Worm (Caenorhabditis elegans) whole organism, midembryonic: Measurements from ENCODE around the gene grl-11.

Source experiments
- T22C8.4 ChIP-seq: fragments of 200-800 bp; sonication (Bioruptor generic); IDR thresholded peaks from 2 replicates; pipeline ENCODE4 v1.3.6; 2022; ENCODE audit warnings: missing genetic modification characterization, missing compliant biosample characterization
- cog-1 ChIP-seq: sonication (generic microtip); optimal IDR thresholded peaks from 2 replicates; lab custom pipeline; 2016; ENCODE audit warnings: missing genetic modification characterization, missing compliant biosample characterization
- flt-1 ChIP-seq: fragments of 200-800 bp; sonication (Bioruptor generic); IDR thresholded peaks from 2 replicates; pipeline ENCODE4 v1.3.6; 2022; ENCODE audit warnings: missing genetic modification characterization, missing compliant biosample characterization
- klf-2 ChIP-seq: fragments of 200-800 bp; sonication (Bioruptor generic); conservative IDR thresholded peaks from 2 replicates; pipeline ENCODE4 v1.3.6; 2022; ENCODE audit warnings: missing genetic modification reagents, missing genetic modification characterization, missing compliant biosample characterization
- med-1 ChIP-seq: sonication (generic microtip); optimal IDR thresholded peaks from 2 replicates; lab custom pipeline; 2017; ENCODE audit warnings: missing genetic modification characterization, mild to moderate bottlenecking, missing compliant biosample characterization, antibody characterized with exemption, missing genetic modification reagents; ENCODE audit not compliant: insufficient read depth
- ref-1 ChIP-seq: fragments of 200-800 bp; sonication (Bioruptor generic); conservative IDR thresholded peaks from 2 replicates; pipeline ENCODE4 v1.3.6; 2022; ENCODE audit warnings: missing genetic modification reagents, missing genetic modification characterization, missing compliant biosample characterization
- tab-1 ChIP-seq: fragments of 200-800 bp; sonication (Bioruptor generic); IDR thresholded peaks from 2 replicates; pipeline ENCODE4 v1.3.6; 2022; ENCODE audit warnings: missing genetic modification characterization, missing compliant biosample characterization
- ztf-23 ChIP-seq: fragments of 200-800 bp; sonication (Bioruptor generic); IDR thresholded peaks from 2 replicates; pipeline ENCODE4 v1.3.6; 2022; ENCODE audit warnings: missing genetic modification reagents, missing genetic modification characterization, missing compliant biosample characterization
- ztf-29 ChIP-seq: fragments of 200-800 bp; sonication (Bioruptor generic); IDR thresholded peaks from 2 replicates; pipeline ENCODE4 v1.3.6; 2022; ENCODE audit warnings: missing genetic modification reagents, missing genetic modification characterization, missing compliant biosample characterization

The grl-11 gene

ce11 chrIII:9144744-9145390 is 26.7 kb upstream of the grl-11 start, which contains the start of the genes ZK512.2 and ZK512.4:
TSS of gene ZK512.2 (minus strand) at chrIII:9144794.
TSS of gene ZK512.4 (plus strand) at chrIII:9145340.
- TF ChIP-seq med-1 (no peak), flt-1 (GFP tag; lab: Robert Waterston, UW) (no peak), tab-1 (GFP tag; lab: Robert Waterston, UW) (no peak), klf-2 (no peak), ref-1 (GFP tag; lab: Robert Waterston, UW) (no peak), T22C8.4 (GFP tag; lab: Robert Waterston, UW) (no peak), ztf-23 (GFP tag; lab: Robert Waterston, UW) (no peak)

DNA sequence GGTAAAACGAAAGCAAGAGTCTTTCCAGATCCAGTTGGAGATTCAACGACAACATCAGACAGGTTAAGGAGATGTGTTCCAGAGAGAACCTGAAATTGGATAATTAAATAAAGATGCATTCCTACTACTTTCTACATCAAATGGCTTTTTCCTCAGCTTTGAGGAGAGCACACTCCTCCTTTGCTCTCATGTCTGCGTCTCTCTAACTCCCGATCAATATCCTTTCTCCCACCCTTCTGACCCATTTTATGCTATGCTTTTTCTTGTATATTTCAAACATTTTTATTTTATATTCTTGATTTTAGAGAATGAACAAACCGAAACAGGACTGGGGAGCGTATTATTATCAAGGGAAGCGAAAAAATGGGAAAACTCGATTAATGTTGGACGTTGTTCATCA is 25.7 kb upstream of the grl-11 start, which contains the start of gene ZK512.11:
Gene ZK512.11, plus strand, starts transcription at position 301 of the 400 bp plus-strand sequence.
- TF ChIP-seq T22C8.4 (GFP tag; lab: Robert Waterston, UW) = peak; percentile 23; the same call in 1 of the 2 replicates
- no peak for TF ChIP-seq med-1

- TF ChIP-seq ztf-29 (GFP tag; lab: Robert Waterston, UW) (no peak), flt-1 (GFP tag; lab: Robert Waterston, UW) (no peak), tab-1 (GFP tag; lab: Robert Waterston, UW) (no peak), T22C8.4 (GFP tag; lab: Robert Waterston, UW) (no peak), ref-1 (GFP tag; lab: Robert Waterston, UW) (no peak), cog-1 (tag; lab: Kevin White, UChicago) (no peak), med-1 (no peak), ztf-23 (GFP tag; lab: Robert Waterston, UW) (no peak), klf-2 (no peak)
These were observed 20.4 kb upstream of the grl-11 start, which contains the start of gene ZK512.7 for ce11 chrIII:9138601-9139000. TSS of gene ZK512.7 (minus strand) at chrIII:9138701.

- TF ChIP-seq ztf-23 (GFP tag; lab: Robert Waterston, UW) (no peak), ztf-29 (GFP tag; lab: Robert Waterston, UW) (no peak), T22C8.4 (GFP tag; lab: Robert Waterston, UW) (no peak), klf-2 (no peak), flt-1 (GFP tag; lab: Robert Waterston, UW) (no peak), ref-1 (GFP tag; lab: Robert Waterston, UW) (no peak), tab-1 (GFP tag; lab: Robert Waterston, UW) (no peak), cog-1 (tag; lab: Kevin White, UChicago) (no peak), med-1 (no peak)
These were observed 18.4 kb upstream of the grl-11 start, which contains the start of gene eat-4 for ce11 chrIII:9136587-9136986. TSS of gene eat-4 (plus strand) at chrIII:9136887.

ce11 chrIII:9130588-9130987 is 12.4 kb upstream of the grl-11 start, which contains the start of gene ZK512.10:
TSS of gene ZK512.10 (plus strand) at chrIII:9130888.
- no peak for TF ChIP-seq flt-1 (GFP tag; lab: Robert Waterston, UW)

- TF ChIP-seq ztf-29 (GFP tag; lab: Robert Waterston, UW) (no peak), ref-1 (GFP tag; lab: Robert Waterston, UW) (no peak), med-1 (no peak), cog-1 (tag; lab: Kevin White, UChicago) (no peak), ztf-23 (GFP tag; lab: Robert Waterston, UW) (no peak), T22C8.4 (GFP tag; lab: Robert Waterston, UW) (no peak), tab-1 (GFP tag; lab: Robert Waterston, UW) (no peak), flt-1 (GFP tag; lab: Robert Waterston, UW) (no peak), klf-2 (no peak)
These were observed 7.7 kb upstream of the grl-11 start, which contains the start of gene sec-16A.1 for ce11 chrIII:9125789-9126304. TSS of gene sec-16A.1 (plus strand) at chrIII:9125839.

DNA sequence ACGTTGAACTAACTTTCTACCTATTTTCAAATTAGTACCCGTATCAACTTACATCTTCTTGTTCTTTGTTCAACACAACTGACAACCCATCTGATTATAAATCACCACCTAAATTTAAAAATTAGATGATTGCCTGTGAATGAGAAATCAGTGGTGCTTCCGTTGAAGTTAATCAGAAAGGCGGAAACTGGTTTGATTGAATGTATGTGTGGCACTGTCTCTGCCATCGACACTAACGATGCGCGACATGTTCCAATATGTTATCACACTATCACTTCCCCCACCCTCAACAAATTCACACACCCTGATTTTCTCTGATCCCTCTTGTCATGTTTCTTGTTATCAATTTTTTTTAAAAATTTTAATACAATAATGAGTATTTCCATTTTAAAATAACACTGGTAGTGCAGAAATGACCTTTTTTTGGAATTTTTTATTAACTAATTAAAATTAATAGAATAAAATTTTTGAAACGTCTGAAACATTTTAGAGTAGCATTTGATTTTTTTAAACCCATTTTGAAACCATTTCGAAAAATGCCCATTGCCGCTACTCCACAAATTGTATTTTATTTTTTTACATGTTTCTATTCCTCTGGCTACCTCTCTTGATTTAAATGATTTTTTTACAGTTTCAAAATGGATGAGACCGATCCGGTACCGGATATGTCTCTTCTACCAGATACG is 900 bp upstream of the grl-11 start, which contains the start of gene ced-11:
Gene ced-11, plus strand, starts transcription at position 636 of the 686 bp plus-strand sequence.
- TF ChIP-seq cog-1 (tag; lab: Kevin White, UChicago) (no peak), ztf-23 (GFP tag; lab: Robert Waterston, UW) (no peak), ztf-29 (GFP tag; lab: Robert Waterston, UW) (no peak)

DNA sequence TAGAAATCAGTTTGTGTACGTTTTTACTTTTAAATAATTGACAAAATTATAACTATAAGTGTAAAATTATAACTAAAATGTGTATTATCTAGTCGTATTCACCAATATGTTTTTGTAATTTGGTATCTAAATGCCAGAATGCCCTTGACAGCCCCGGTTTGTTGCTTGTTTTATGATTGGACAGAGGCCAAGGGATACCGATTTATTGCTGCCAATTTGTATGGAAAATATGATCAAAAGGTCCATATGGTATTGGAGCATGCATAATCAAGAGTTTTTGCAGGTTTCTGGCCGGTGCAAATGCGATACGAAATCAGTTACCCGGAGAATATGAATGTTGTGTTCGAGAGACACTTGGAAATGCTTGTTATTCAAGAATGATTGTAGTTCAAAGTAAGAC is 2.4 kb downstream of the grl-11 start:
- no peak for TF ChIP-seq klf-2
- TF ChIP-seq ref-1 (GFP tag; lab: Robert Waterston, UW) = no peak
- TF ChIP-seq flt-1 (GFP tag; lab: Robert Waterston, UW) = no peak
- TF ChIP-seq ztf-29 (GFP tag; lab: Robert Waterston, UW) = no peak
- TF ChIP-seq med-1 = no peak
- no peak for TF ChIP-seq tab-1 (GFP tag; lab: Robert Waterston, UW)
- no peak for TF ChIP-seq cog-1 (tag; lab: Kevin White, UChicago)

DNA sequence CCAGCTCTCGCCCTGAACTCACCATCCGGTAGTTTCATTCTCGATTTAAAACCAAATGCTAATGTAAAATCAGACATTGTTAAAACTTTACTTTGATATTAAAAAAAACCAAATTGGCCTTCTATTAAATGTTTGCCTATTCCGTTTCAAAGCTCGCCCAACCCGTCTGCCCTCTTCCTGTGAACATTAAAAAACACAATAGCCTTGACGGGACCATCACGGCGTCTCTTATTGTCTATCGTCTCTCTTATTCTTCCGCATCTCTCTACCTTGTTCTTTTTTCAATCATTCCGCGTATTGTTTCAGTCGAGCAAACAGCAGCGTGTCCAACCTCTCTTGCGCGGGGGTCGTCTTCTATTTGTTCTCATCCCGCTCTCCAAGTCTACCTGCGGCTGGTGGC is 3.5 kb downstream of the grl-11 start, which contains the start of gene ZK512.1:
Gene ZK512.1, plus strand, starts transcription at position 301 of the 400 bp plus-strand sequence.
- TF ChIP-seq cog-1 (tag; lab: Kevin White, UChicago) (no peak), klf-2 (no peak), ztf-29 (GFP tag; lab: Robert Waterston, UW) (no peak), med-1 (no peak), tab-1 (GFP tag; lab: Robert Waterston, UW) (no peak), flt-1 (GFP tag; lab: Robert Waterston, UW) (no peak), ztf-23 (GFP tag; lab: Robert Waterston, UW) (no peak), T22C8.4 (GFP tag; lab: Robert Waterston, UW) (no peak), ref-1 (GFP tag; lab: Robert Waterston, UW) (no peak)
